Worm (Caenorhabditis elegans) whole organism, early embryonic: ENCODE measurements around the gene F31F7.1.

Source experiments
- B0310.2 ChIP-seq: sonication (generic microtip); optimal IDR thresholded peaks from 2 replicates; lab custom pipeline; 2016; ENCODE audit warnings: mild to moderate bottlenecking, missing genetic modification characterization, missing compliant biosample characterization
- F13C5.2 ChIP-seq: sonication (generic microtip); optimal IDR thresholded peaks from 2 replicates; lab custom pipeline; 2017; ENCODE audit warnings: mild to moderate bottlenecking, missing genetic modification characterization, inconsistent platforms, missing compliant biosample characterization
- aly-1 ChIP-seq: sonication (generic microtip); optimal IDR thresholded peaks from 2 replicates; lab custom pipeline; 2016; ENCODE audit warnings: missing genetic modification characterization, missing compliant biosample characterization
- ama-1 ChIP-seq: fragments of 150-350 bp; optimal IDR thresholded peaks from 2 replicates; lab custom pipeline; 2014
- ceh-13 ChIP-seq: fragments of 200-800 bp; sonication (Bioruptor generic); optimal IDR thresholded peaks from 2 replicates; lab custom pipeline; 2018; ENCODE audit warnings: mild to moderate bottlenecking, missing genetic modification characterization, missing compliant biosample characterization
- ceh-36 ChIP-seq: sonication (generic microtip); optimal IDR thresholded peaks from 2 replicates; lab custom pipeline; 2016; ENCODE audit warnings: missing genetic modification characterization, inconsistent platforms, missing compliant biosample characterization
- ets-7 ChIP-seq: sonication (generic microtip); optimal IDR thresholded peaks from 2 replicates; lab custom pipeline; 2016; ENCODE audit warnings: missing genotype, missing genetic modification characterization, missing compliant biosample characterization
- flt-1 ChIP-seq: fragments of 200-800 bp; sonication (Bioruptor generic); IDR thresholded peaks from 2 replicates; pipeline ENCODE4 v1.3.6; 2022; ENCODE audit warnings: missing genetic modification characterization, missing compliant biosample characterization
- hmbx-1 ChIP-seq: sonication (generic microtip); optimal IDR thresholded peaks from 2 replicates; lab custom pipeline; 2016; ENCODE audit warnings: mild to moderate bottlenecking, missing genetic modification characterization, missing compliant biosample characterization
- hmg-4 ChIP-seq: fragments of 200-800 bp; sonication (Bioruptor generic); optimal IDR thresholded peaks from 2 replicates; lab custom pipeline; 2018; ENCODE audit warnings: mild to moderate bottlenecking, missing genetic modification characterization, missing compliant biosample characterization
- hnd-1 ChIP-seq: sonication (generic microtip); optimal IDR thresholded peaks from 2 replicates; lab custom pipeline; 2016; ENCODE audit warnings: missing genetic modification characterization, missing compliant biosample characterization
- pes-1 ChIP-seq: fragments of 200-800 bp; sonication (Bioruptor generic); IDR thresholded peaks from 2 replicates; pipeline ENCODE4 v1.3.6; 2022; ENCODE audit warnings: missing genetic modification reagents, missing genetic modification characterization, missing compliant biosample characterization
- scrt-1 ChIP-seq: fragments of 200-800 bp; sonication (Bioruptor generic); IDR thresholded peaks from 2 replicates; pipeline ENCODE4 v1.3.6; 2022; ENCODE audit warnings: missing genetic modification characterization, missing compliant biosample characterization
- sea-1 ChIP-seq: fragments of 200-800 bp; sonication (Bioruptor generic); conservative IDR thresholded peaks from 2 replicates; pipeline ENCODE4 v1.3.6; 2022; ENCODE audit warnings: missing genetic modification characterization, missing compliant biosample characterization
- tbx-11 ChIP-seq: fragments of 200-800 bp; sonication (Bioruptor generic); IDR thresholded peaks from 2 replicates; pipeline ENCODE4 v1.3.6; 2022; ENCODE audit warnings: missing genetic modification characterization, missing compliant biosample characterization
- tbx-37 ChIP-seq: fragments of 200-800 bp; sonication (Bioruptor generic); conservative IDR thresholded peaks from 2 replicates; pipeline ENCODE4 v1.3.6; 2022; ENCODE audit warnings: missing genetic modification reagents, missing genetic modification characterization, missing compliant biosample characterization
- tra-4 ChIP-seq: sonication (generic microtip); optimal IDR thresholded peaks from 2 replicates; lab custom pipeline; 2017; ENCODE audit warnings: missing genetic modification characterization, missing compliant biosample characterization

The F31F7.1 gene

DNA sequence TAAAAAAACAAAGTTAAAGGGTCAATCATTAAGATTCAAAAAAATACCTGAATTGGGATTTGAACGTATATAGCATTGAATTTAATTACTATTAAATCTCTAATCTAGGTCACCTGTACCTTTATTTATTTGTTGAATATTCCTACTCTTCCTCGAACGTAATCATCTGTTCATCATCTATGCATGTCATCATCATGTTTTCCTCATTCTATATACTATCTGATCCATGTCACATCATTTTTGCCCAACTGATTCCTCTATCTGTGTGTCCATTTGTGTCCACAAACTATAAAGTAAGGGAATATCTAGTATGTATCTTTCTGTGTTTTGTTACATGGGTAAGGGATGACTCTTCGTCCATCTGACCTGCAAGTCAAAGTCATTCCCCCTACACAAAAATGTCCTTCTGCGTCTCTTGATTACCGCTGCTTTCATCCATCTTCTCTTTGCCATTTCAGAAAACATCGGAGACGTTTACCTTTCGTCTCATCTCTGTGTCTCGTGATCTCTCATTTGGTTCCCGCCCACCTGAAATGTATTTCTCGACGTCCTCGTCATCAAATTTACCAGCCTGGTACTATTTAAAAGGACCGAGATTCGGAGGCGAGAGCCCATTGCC is 46.6 kb downstream of the F31F7.1 start:
- TF ChIP-seq F13C5.2 (no peak), ama-1 (lab: Kevin White, UChicago) (no peak), sea-1 (GFP tag; lab: Robert Waterston, UW) (no peak), hmbx-1 (no peak), aly-1 (tag; lab: Kevin White, UChicago) (no peak), ets-7 (tag; lab: Kevin White, UChicago) (no peak), hnd-1 (tag; lab: Kevin White, UChicago) (no peak), scrt-1 (no peak), ceh-13 (GFP tag; lab: Kevin White, UChicago) (no peak), tbx-11 (no peak), pes-1 (GFP tag; lab: Robert Waterston, UW) (no peak), flt-1 (GFP tag; lab: Robert Waterston, UW) (no peak), B0310.2 (tag; lab: Kevin White, UChicago) (no peak), tra-4 (tag; lab: Kevin White, UChicago) (no peak), ceh-36 (no peak), tbx-37 (GFP tag; lab: Robert Waterston, UW) (no peak), hmg-4 (no peak)

DNA sequence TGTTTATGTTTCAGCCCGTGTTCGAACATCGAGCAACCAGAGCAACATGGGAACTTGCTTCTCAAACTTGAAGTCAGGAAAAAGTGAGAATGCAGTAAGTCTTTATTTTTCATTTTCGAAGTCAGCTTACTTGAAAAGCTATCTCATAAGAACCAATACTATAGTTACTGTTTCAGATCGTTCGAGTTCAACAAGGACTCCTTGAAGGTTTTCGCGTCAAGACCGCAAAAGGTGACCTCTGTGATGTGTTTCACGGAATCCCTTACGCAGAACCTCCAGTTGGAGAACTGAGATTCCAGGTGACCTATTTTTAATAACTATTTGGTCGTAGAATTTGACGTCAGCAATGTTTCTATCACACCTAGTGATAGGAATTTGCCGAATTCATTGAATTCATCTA is 47.4 kb downstream of the F31F7.1 start:
- TF ChIP-seq tra-4 (tag; lab: Kevin White, UChicago), result no peak
- no peak for TF ChIP-seq hmg-4
- TF ChIP-seq tbx-37 (GFP tag; lab: Robert Waterston, UW), result no peak
- no peak for TF ChIP-seq scrt-1
- no peak for TF ChIP-seq ceh-13 (GFP tag; lab: Kevin White, UChicago)
- TF ChIP-seq ama-1 (lab: Kevin White, UChicago), result no peak
- TF ChIP-seq aly-1 (tag; lab: Kevin White, UChicago), result no peak
- TF ChIP-seq sea-1 (GFP tag; lab: Robert Waterston, UW), result no peak
- no peak for TF ChIP-seq pes-1 (GFP tag; lab: Robert Waterston, UW)

ce11 chrV:6326394-6326793 is 50.2 kb downstream of the F31F7.1 start:
- TF ChIP-seq scrt-1 (no peak), ceh-13 (GFP tag; lab: Kevin White, UChicago) (no peak)

ce11 chrV:6326980-6327379 is 50.7 kb downstream of the F31F7.1 start, which contains the start of gene fbxa-202:
Gene fbxa-202 (plus strand): TSS chrV:6327280.
- TF ChIP-seq ama-1 (lab: Kevin White, UChicago) (no peak), sea-1 (GFP tag; lab: Robert Waterston, UW) (no peak), ceh-36 (no peak), aly-1 (tag; lab: Kevin White, UChicago) (no peak), tbx-11 (no peak), ceh-13 (GFP tag; lab: Kevin White, UChicago) (no peak), hmg-4 (no peak), hmbx-1 (no peak), pes-1 (GFP tag; lab: Robert Waterston, UW) (no peak), hnd-1 (tag; lab: Kevin White, UChicago) (no peak), flt-1 (GFP tag; lab: Robert Waterston, UW) (no peak), tra-4 (tag; lab: Kevin White, UChicago) (no peak), tbx-37 (GFP tag; lab: Robert Waterston, UW) (no peak), ets-7 (tag; lab: Kevin White, UChicago) (no peak)
